Worm (Caenorhabditis elegans): ENCODE data around the gene F25B5.6.

F25B5.6 gene

DNA sequence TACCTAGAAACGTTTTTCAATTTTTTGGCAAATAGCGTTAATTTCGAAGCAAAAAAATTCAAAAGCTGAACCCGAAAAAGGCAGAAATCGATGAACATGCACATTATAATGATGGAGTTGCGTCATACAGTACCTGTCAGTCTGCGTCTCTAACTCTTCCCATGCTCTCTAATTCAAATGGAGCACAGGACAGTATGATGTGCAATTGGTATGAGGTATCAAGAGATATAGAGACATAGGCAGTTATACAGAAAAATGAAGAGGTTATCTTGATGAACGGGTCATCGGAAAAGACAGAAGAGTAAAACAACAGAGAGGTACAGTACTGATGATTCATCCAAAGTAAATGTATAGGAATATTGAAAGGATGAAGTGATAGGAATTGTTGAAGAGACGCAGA, 47.8 kb downstream of the F25B5.6 start:
- TF ChIP-seq pha-4 (tag; optimal IDR thresholded peaks at IDR 0.05) (peak; percentile 50), pqm-1 (tag; optimal IDR thresholded peaks at IDR 0.05) (peak; percentile 23), elt-2 (tag; optimal IDR thresholded peaks at IDR 0.05) (peak; percentile 26), elt-3 (tag; optimal IDR thresholded peaks at IDR 0.05) (no peak), hmg-11 (tag; optimal IDR thresholded peaks at IDR 0.05) (peak; percentile 4)

DNA sequence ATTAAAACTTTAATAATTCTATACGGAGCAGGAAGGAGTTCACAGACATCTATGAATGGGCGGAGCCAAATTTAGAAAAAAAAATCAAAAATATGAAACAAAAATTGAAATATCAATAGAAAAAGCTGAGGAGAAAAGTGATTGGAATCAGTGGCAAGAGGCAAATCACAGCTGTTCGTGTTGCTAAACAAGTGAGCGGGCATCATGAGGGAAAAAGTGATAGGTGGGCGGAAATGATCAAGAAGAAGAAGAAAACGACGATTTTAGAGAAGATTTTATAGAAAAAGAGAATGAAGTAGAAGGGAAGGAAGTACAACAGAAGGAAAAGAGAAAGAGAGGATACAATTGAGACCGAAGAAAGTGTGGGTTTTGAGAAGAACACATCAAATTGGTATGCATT, 49.9 kb downstream of the F25B5.6 start:
- TF ChIP-seq pqm-1 (tag; optimal IDR thresholded peaks at IDR 0.05) (no peak), R02D3.7 (tag; optimal IDR thresholded peaks at IDR 0.05) (no peak), mdl-1 (tag; optimal IDR thresholded peaks at IDR 0.05) (no peak), nhr-11 (tag; optimal IDR thresholded peaks at IDR 0.05) (no peak), nhr-25 (tag; optimal IDR thresholded peaks at IDR 0.05) (no peak), nhr-237 (tag; optimal IDR thresholded peaks at IDR 0.05) (no peak), nhr-12 (tag; optimal IDR thresholded peaks at IDR 0.05) (no peak), fos-1 (tag; optimal IDR thresholded peaks at IDR 0.05) (no peak), ZK546.5 (tag; optimal IDR thresholded peaks at IDR 0.05) (no peak), nhr-77 (tag; optimal IDR thresholded peaks at IDR 0.05) (no peak), mml-1 (tag; optimal IDR thresholded peaks at IDR 0.05) (no peak), pha-4 (tag; optimal IDR thresholded peaks at IDR 0.05) (no peak)

DNA sequence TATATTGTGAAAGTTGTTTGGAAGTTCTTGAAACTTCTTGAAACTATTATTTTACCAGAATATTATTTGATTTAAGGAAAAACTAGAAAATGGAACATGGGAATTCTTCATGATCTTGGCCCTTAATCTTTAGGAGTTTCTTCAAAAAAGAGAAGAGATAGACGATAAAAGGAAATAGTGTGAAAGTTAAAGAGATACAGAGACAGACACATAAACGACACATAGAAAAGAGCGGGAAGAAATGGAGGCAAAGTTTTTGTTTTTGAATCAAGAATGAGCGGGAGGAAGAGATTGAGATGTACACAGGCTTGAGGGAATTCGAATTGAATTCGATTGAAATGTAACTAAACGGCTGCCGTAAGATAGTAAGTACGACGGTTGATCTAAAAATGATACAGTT, 51.1 kb downstream of the F25B5.6 start:
- no peak for TF ChIP-seq nhr-11 (tag; optimal IDR thresholded peaks at IDR 0.05)
- TF ChIP-seq nfya-1 (tag; optimal IDR thresholded peaks at IDR 0.05; ENCODE audit: insufficient read depth): peak; percentile 1
- no peak for TF ChIP-seq lin-15B (tag; optimal IDR thresholded peaks at IDR 0.05)

Measured in whole organism, L3 larva.